Fruit fly (Drosophila melanogaster) whole organism, embryonic: ENCODE results near the gene HDAC4.

ENCODE experiments used
- Antp ChIP-seq: fragments of 200-800 bp; sonication (Bioruptor generic); optimal IDR thresholded peaks from 3 replicates; lab custom pipeline; 2016; ENCODE audit warnings: missing biosample characterization, missing genetic modification characterization
- B-H2 ChIP-seq: fragments of 200-800 bp; sonication (Bioruptor generic); optimal IDR thresholded peaks from 2 replicates; lab custom pipeline; 2018; ENCODE audit warnings: missing biosample characterization, mild to moderate bottlenecking, missing genetic modification characterization
- Blimp-1 ChIP-seq: fragments of 200-800 bp; sonication (Bioruptor generic); optimal IDR thresholded peaks from 3 replicates; lab custom pipeline; 2018; ENCODE audit warnings: missing biosample characterization, missing genetic modification characterization, mild to moderate bottlenecking, moderate library complexity, missing genetic modification reagents
- CG11085 ChIP-seq: fragments of 200-800 bp; sonication (Bioruptor generic); IDR thresholded peaks from 2 replicates; pipeline ENCODE4 v1.3.6; 2022; ENCODE audit warnings: missing biosample characterization, missing genetic modification characterization
- CG11723 ChIP-seq: fragments of 200-800 bp; sonication (Bioruptor generic); optimal IDR thresholded peaks from 2 replicates; lab custom pipeline; 2017; ENCODE audit warnings: missing biosample characterization, mild to moderate bottlenecking, missing genetic modification characterization
- CG12155 ChIP-seq: fragments of 200-800 bp; sonication (Bioruptor generic); optimal IDR thresholded peaks from 3 replicates; lab custom pipeline; 2016; ENCODE audit warnings: missing biosample characterization, missing genetic modification characterization
- CG12659 ChIP-seq: fragments of 200-800 bp; sonication (Bioruptor generic); optimal IDR thresholded peaks from 3 replicates; lab custom pipeline; 2017; ENCODE audit warnings: mild to moderate bottlenecking, missing biosample characterization, missing genetic modification reagents, missing genetic modification characterization
- CG17568 ChIP-seq: fragments of 200-800 bp; sonication (Bioruptor generic); optimal IDR thresholded peaks from 2 replicates; lab custom pipeline; 2018; ENCODE audit warnings: missing biosample characterization, mild to moderate bottlenecking, missing genetic modification characterization, moderate library complexity
- CG18262 ChIP-seq: fragments of 200-800 bp; optimal IDR thresholded peaks from 3 replicates; lab custom pipeline; 2019; ENCODE audit warnings: missing biosample characterization, mild to moderate bottlenecking, missing genetic modification characterization, moderate library complexity
- CG18619 ChIP-seq: fragments of 200-800 bp; sonication (Bioruptor generic); optimal IDR thresholded peaks from 3 replicates; lab custom pipeline; 2017; ENCODE audit warnings: missing biosample characterization, mild to moderate bottlenecking, missing genetic modification characterization
- CG30403 ChIP-seq: fragments of 200-800 bp; sonication (Bioruptor generic); optimal IDR thresholded peaks from 3 replicates; lab custom pipeline; 2016; ENCODE audit warnings: missing biosample characterization, missing genetic modification characterization
- CG33557 ChIP-seq: fragments of 200-800 bp; sonication (Bioruptor generic); optimal IDR thresholded peaks from 2 replicates; lab custom pipeline; 2019; ENCODE audit warnings: missing biosample characterization, mild to moderate bottlenecking, missing genetic modification characterization, moderate library complexity
- CG3726 ChIP-seq: fragments of 200-800 bp; sonication (Bioruptor generic); IDR thresholded peaks from 3 replicates; pipeline ENCODE4, ENCODE4 v1.3.6; 2022; ENCODE audit warnings: missing biosample characterization, missing genetic modification characterization
- CG3995 ChIP-seq: fragments of 200-800 bp; sonication (Bioruptor generic); optimal IDR thresholded peaks from 3 replicates; lab custom pipeline; 2016; ENCODE audit warnings: missing biosample characterization, missing genetic modification characterization
- CG4854 ChIP-seq: fragments of 200-800 bp; sonication (Bioruptor generic); optimal IDR thresholded peaks from 2 replicates; lab custom pipeline; 2016; ENCODE audit warnings: missing biosample characterization, missing genetic modification characterization, inconsistent platforms
- CG6854 ChIP-seq: fragments of 200-800 bp; sonication (Bioruptor generic); optimal IDR thresholded peaks from 3 replicates; lab custom pipeline; 2017; ENCODE audit warnings: missing biosample characterization, mild to moderate bottlenecking, missing genetic modification characterization
- CG7271 ChIP-seq: fragments of 200-800 bp; sonication (Bioruptor generic); optimal IDR thresholded peaks from 2 replicates; lab custom pipeline; 2018; ENCODE audit warnings: missing biosample characterization, mild to moderate bottlenecking, missing genetic modification characterization, moderate library complexity
- CG9932 ChIP-seq: fragments of 200-800 bp; sonication (Bioruptor generic); IDR thresholded peaks from 2 replicates; pipeline ENCODE4 v1.3.6; 2022; ENCODE audit warnings: missing biosample characterization, missing genetic modification characterization
- Dfd ChIP-seq, 2 experiments: fragments of >200 bp; optimal IDR thresholded peaks; 2 replicates each; lab custom pipeline; 2017; ENCODE audit warnings: missing biosample characterization in 2 of 2, missing genetic modification characterization in 2 of 2
- Drgx ChIP-seq: fragments of 200-800 bp; sonication (Bioruptor generic); IDR thresholded peaks from 2 replicates; pipeline ENCODE4 v1.3.6; 2022; ENCODE audit warnings: missing biosample characterization, missing genetic modification characterization
- Elba2 ChIP-seq: fragments of 200-800 bp; sonication (Bioruptor generic); optimal IDR thresholded peaks from 3 replicates; lab custom pipeline; 2016; ENCODE audit warnings: missing biosample characterization, missing genetic modification characterization
- H2.0 ChIP-seq: fragments of 200-800 bp; sonication (Bioruptor generic); IDR thresholded peaks from 2 replicates; pipeline ENCODE4 v1.3.6; 2022; ENCODE audit warnings: missing biosample characterization, missing genetic modification characterization
- HLH54F ChIP-seq: fragments of 200-800 bp; sonication (Bioruptor generic); optimal IDR thresholded peaks from 3 replicates; lab custom pipeline; 2016; ENCODE audit warnings: missing biosample characterization, missing genetic modification characterization
- HmgZ ChIP-seq: fragments of 200-800 bp; sonication (Bioruptor generic); optimal IDR thresholded peaks from 2 replicates; lab custom pipeline; 2018; ENCODE audit warnings: missing biosample characterization, mild to moderate bottlenecking, missing genetic modification characterization
- Kr ChIP-seq: fragments of 200-800 bp; sonication (Bioruptor generic); optimal IDR thresholded peaks from 2 replicates; lab custom pipeline; 2017; ENCODE audit warnings: missing biosample characterization, mild to moderate bottlenecking, missing genetic modification characterization
- Neu2 ChIP-seq: fragments of 200-800 bp; sonication (Bioruptor generic); optimal IDR thresholded peaks from 3 replicates; lab custom pipeline; 2016; ENCODE audit warnings: missing biosample characterization, missing genetic modification characterization, borderline replicate concordance
- Nf-YC ChIP-seq: fragments of 200-800 bp; optimal IDR thresholded peaks from 3 replicates; lab custom pipeline; 2019; ENCODE audit warnings: missing biosample characterization, mild to moderate bottlenecking, missing genetic modification characterization, moderate library complexity
- Opbp ChIP-seq: fragments of 200-800 bp; sonication (Bioruptor generic); IDR thresholded peaks from 3 replicates; pipeline ENCODE4 v1.3.6; 2022; ENCODE audit warnings: missing biosample characterization, missing genetic modification characterization; ENCODE audit not compliant: partially characterized antibody
- PHDP ChIP-seq: fragments of 200-800 bp; sonication (Bioruptor generic); optimal IDR thresholded peaks from 3 replicates; lab custom pipeline; 2018; ENCODE audit warnings: missing biosample characterization, mild to moderate bottlenecking, missing genetic modification characterization, moderate library complexity
- Ptx1 ChIP-seq: fragments of 200-800 bp; sonication (Bioruptor generic); IDR thresholded peaks from 2 replicates; pipeline ENCODE4 v1.3.6; 2022; ENCODE audit warnings: missing biosample characterization, missing genetic modification characterization
- Sin3A ChIP-seq: fragments of >200 bp; optimal IDR thresholded peaks from 2 replicates; lab custom pipeline; 2018
- Ssrp ChIP-seq: fragments of 200-800 bp; sonication (Bioruptor generic); optimal IDR thresholded peaks from 2 replicates; lab custom pipeline; 2018; ENCODE audit warnings: missing biosample characterization, mild to moderate bottlenecking, missing genetic modification characterization, moderate library complexity
- Usf ChIP-seq: fragments of 200-800 bp; sonication (Bioruptor generic); optimal IDR thresholded peaks from 2 replicates; lab custom pipeline; 2017; ENCODE audit warnings: missing genotype, missing biosample characterization, missing genetic modification characterization
- al ChIP-seq: fragments of 200-800 bp; sonication (Bioruptor generic); IDR thresholded peaks from 2 replicates; pipeline ENCODE4 v1.3.6; 2022; ENCODE audit warnings: missing biosample characterization, missing genetic modification characterization
- bcd ChIP-seq: fragments of 200-800 bp; sonication (Bioruptor generic); optimal IDR thresholded peaks from 2 replicates; lab custom pipeline; 2017; ENCODE audit warnings: missing biosample characterization, mild to moderate bottlenecking, missing genetic modification characterization
- crol ChIP-seq: fragments of 200-800 bp; sonication (Bioruptor generic); IDR thresholded peaks from 2 replicates; pipeline ENCODE4 v1.3.6; 2022; ENCODE audit warnings: missing biosample characterization, missing genetic modification characterization
- crp ChIP-seq, 2 experiments: fragments of 200-800 bp; sonication (Bioruptor generic); optimal IDR thresholded peaks; 2 replicates in 1 of 2; 3 replicates in 1 of 2; lab custom pipeline; 2017; ENCODE audit warnings: missing biosample characterization in 2 of 2, missing genetic modification characterization in 2 of 2, mild to moderate bottlenecking in 1 of 2, moderate library complexity in 1 of 2
- disco-r ChIP-seq: fragments of 200-800 bp; sonication (Bioruptor generic); optimal IDR thresholded peaks from 2 replicates; lab custom pipeline; 2016; ENCODE audit warnings: missing biosample characterization, missing genetic modification characterization
- en ChIP-seq: fragments of 200-800 bp; sonication (Bioruptor generic); optimal IDR thresholded peaks from 2 replicates; lab custom pipeline; 2016; ENCODE audit warnings: missing biosample characterization, missing genetic modification characterization
- fd3F ChIP-seq: fragments of 200-800 bp; sonication (Bioruptor generic); optimal IDR thresholded peaks from 2 replicates; lab custom pipeline; 2018; ENCODE audit warnings: missing biosample characterization, mild to moderate bottlenecking, missing genetic modification characterization, moderate library complexity
- kah ChIP-seq: fragments of 200-800 bp; sonication (Bioruptor generic); optimal IDR thresholded peaks from 2 replicates; lab custom pipeline; 2018; ENCODE audit warnings: missing biosample characterization, mild to moderate bottlenecking, missing genetic modification characterization
- lola ChIP-seq, 3 experiments: fragments of >200 bp in 2 of 3; fragments of 200-800 bp in 1 of 3; sonication (Bioruptor generic) in 1 of 3; optimal IDR thresholded peaks; 2 replicates each; lab custom pipeline; 2017 to 2019; ENCODE audit warnings: missing biosample characterization in 3 of 3, missing genetic modification characterization in 3 of 3, mild to moderate bottlenecking in 1 of 3, moderate library complexity in 1 of 3
- nmo ChIP-seq: fragments of 200-800 bp; sonication (Bioruptor generic); optimal IDR thresholded peaks from 2 replicates; lab custom pipeline; 2018; ENCODE audit warnings: missing biosample characterization, mild to moderate bottlenecking, missing genetic modification characterization, moderate library complexity
- ranshi ChIP-seq: fragments of 200-800 bp; sonication (Bioruptor generic); IDR thresholded peaks from 2 replicates; pipeline ENCODE4 v1.3.6; 2022; ENCODE audit warnings: missing biosample characterization, missing genetic modification characterization
- sisA ChIP-seq: fragments of 200-800 bp; sonication (Bioruptor generic); IDR thresholded peaks from 2 replicates; pipeline ENCODE4 v1.3.6; 2022; ENCODE audit warnings: missing biosample characterization, missing genetic modification characterization
- stwl ChIP-seq: fragments of 200-800 bp; sonication (Bioruptor generic); optimal IDR thresholded peaks from 3 replicates; lab custom pipeline; 2018; ENCODE audit warnings: missing biosample characterization, mild to moderate bottlenecking, missing genetic modification characterization, moderate library complexity
- tap ChIP-seq: fragments of 200-800 bp; optimal IDR thresholded peaks from 3 replicates; lab custom pipeline; 2019; ENCODE audit warnings: missing biosample characterization, mild to moderate bottlenecking, missing genetic modification characterization, moderate library complexity
- unc-4 ChIP-seq: fragments of 200-800 bp; sonication (Bioruptor generic); IDR thresholded peaks from 2 replicates; pipeline ENCODE4 v1.3.6; 2022; ENCODE audit warnings: missing biosample characterization, missing genetic modification characterization; ENCODE audit not compliant: partially characterized antibody
- wor ChIP-seq: fragments of 200-800 bp; sonication (Bioruptor generic); IDR thresholded peaks from 2 replicates; pipeline ENCODE4 v1.3.6; 2022; ENCODE audit warnings: missing biosample characterization, missing genetic modification characterization
- zen2 ChIP-seq: fragments of 200-800 bp; sonication (Bioruptor generic); IDR thresholded peaks from 3 replicates; pipeline ENCODE4 v1.3.6; 2022; ENCODE audit warnings: missing biosample characterization, missing genetic modification characterization; ENCODE audit not compliant: partially characterized antibody

The HDAC4 gene

dm6 chrX:13275139-13275538, 10.3 kb downstream of the HDAC4 start (continued):
- no peak for TF ChIP-seq Kr (GFP tag; lab: Kevin White, UChicago)
- no peak for TF ChIP-seq CG3995 (GFP tag; lab: Kevin White, UChicago)
- no peak for TF ChIP-seq Opbp
- no peak for TF ChIP-seq zen2 (GFP tag; lab: Robert Waterston, UW)
- peak; percentile 69 for TF ChIP-seq CG18262 (tag; lab: Kevin White, UChicago)
- TF ChIP-seq CG6854 (GFP tag; lab: Kevin White, UChicago): no peak
- TF ChIP-seq CG7271 (tag; lab: Kevin White, UChicago): no peak
- 0 out of 2 replicates have a peak, but pooled peaks have one; percentile 30 for TF ChIP-seq ranshi (GFP tag; lab: Robert Waterston, UW)
- TF ChIP-seq CG4854 (GFP tag; lab: Kevin White, UChicago): no peak
- TF ChIP-seq crol (GFP tag; lab: Robert Waterston, UW): peak; percentile 47
- peak; percentile 29 for TF ChIP-seq tap (tag; lab: Kevin White, UChicago)
- TF ChIP-seq stwl (tag; lab: Kevin White, UChicago): no peak
- TF ChIP-seq HmgZ (tag; lab: Kevin White, UChicago): peak; percentile 7
- TF ChIP-seq bcd (GFP tag; lab: Kevin White, UChicago): peak; percentile 50
- peak; percentile 13 for TF ChIP-seq CG12155 (GFP tag; lab: Kevin White, UChicago)
- TF ChIP-seq Dfd (GFP tag; optimal IDR thresholded peaks at IDR 0.05; lab: Kevin White, UChicago): no peak
- TF ChIP-seq CG18619: peak; percentile 19
- peak; percentile 39; the same call in 1 of the 2 replicates for TF ChIP-seq wor (GFP tag; lab: Robert Waterston, UW)
- no peak for TF ChIP-seq Neu2 (GFP tag; lab: Kevin White, UChicago)
- peak; percentile 68 for TF ChIP-seq Ssrp (tag; lab: Kevin White, UChicago)
- TF ChIP-seq HLH54F: no peak
- TF ChIP-seq CG30403 (GFP tag; lab: Kevin White, UChicago): peak; percentile 47
- TF ChIP-seq Ptx1: peak; percentile 61
- no peak for TF ChIP-seq en (GFP tag; lab: Kevin White, UChicago)
- TF ChIP-seq crp (GFP tag; optimal IDR thresholded peaks at IDR 0.05; lab: Kevin White, UChicago): no peak
- TF ChIP-seq Blimp-1: peak; percentile 57
- peak; percentile 46 for TF ChIP-seq sisA (GFP tag; lab: Robert Waterston, UW)
- TF ChIP-seq CG11085: 0 out of 2 replicates have a peak, but pooled peaks have one; percentile 20
- TF ChIP-seq Elba2 (GFP tag; lab: Kevin White, UChicago): no peak
- no peak for TF ChIP-seq disco-r (GFP tag; lab: Kevin White, UChicago)
- peak; percentile 31 for TF ChIP-seq CG11723
- TF ChIP-seq H2.0 (GFP tag; lab: Robert Waterston, UW): no peak; the same call in 1 of the 2 replicates
- no peak for TF ChIP-seq CG3726 (GFP tag; lab: Robert Waterston, UW)
- peak; percentile 27 for TF ChIP-seq Usf (GFP tag; lab: Kevin White, UChicago)
- TF ChIP-seq Drgx (GFP tag; lab: Robert Waterston, UW): peak; percentile 31; the same call in 1 of the 2 replicates
- TF ChIP-seq CG9932 (GFP tag; lab: Robert Waterston, UW): peak; percentile 54
- TF ChIP-seq CG12659 (GFP tag; lab: Kevin White, UChicago): peak; percentile 46
- TF ChIP-seq kah (GFP tag; lab: Kevin White, UChicago): no peak
- TF ChIP-seq CG17568 (GFP tag; lab: Kevin White, UChicago): no peak
- peak; percentile 20 for TF ChIP-seq fd3F (GFP tag; lab: Kevin White, UChicago)
- TF ChIP-seq B-H2 (GFP tag; lab: Kevin White, UChicago): no peak
- TF ChIP-seq unc-4 (GFP tag; lab: Robert Waterston, UW): no peak
- TF ChIP-seq CG33557: peak; percentile 4
- TF ChIP-seq Antp: no peak
- peak; percentile 56 for TF ChIP-seq nmo
- peak; percentile 28; the same call in 1 of the 2 replicates for TF ChIP-seq al
- TF ChIP-seq Nf-YC (tag; lab: Kevin White, UChicago): peak; percentile 47
- TF ChIP-seq PHDP (tag; lab: Kevin White, UChicago): peak; percentile 58
- no peak for TF ChIP-seq Sin3A (lab: Kevin White, UChicago)
- peak in 1 of 3 experiments; percentile 56 for TF ChIP-seq lola (GFP tag; optimal IDR thresholded peaks at IDR 0.05; lab: Kevin White, UChicago)
